Fruit fly (Drosophila melanogaster) whole organism, embryonic: ENCODE measurements around the gene Piezo.

ENCODE experiments used
- Atf6 ChIP-seq: fragments of 200-800 bp; sonication (Bioruptor generic); IDR thresholded peaks from 2 replicates; pipeline ENCODE4 v1.3.6; 2022; ENCODE audit warnings: missing biosample characterization, missing genetic modification characterization
- CG10267 ChIP-seq: fragments of 200-800 bp; sonication (Bioruptor generic); optimal IDR thresholded peaks from 2 replicates; lab custom pipeline; 2018; ENCODE audit warnings: missing biosample characterization, mild to moderate bottlenecking, missing genetic modification characterization, moderate library complexity
- CG12155 ChIP-seq: fragments of 200-800 bp; sonication (Bioruptor generic); optimal IDR thresholded peaks from 3 replicates; lab custom pipeline; 2016; ENCODE audit warnings: missing biosample characterization, missing genetic modification characterization
- CG12769 ChIP-seq: fragments of 200-800 bp; sonication (Bioruptor generic); optimal IDR thresholded peaks from 2 replicates; lab custom pipeline; 2019; ENCODE audit warnings: missing biosample characterization, mild to moderate bottlenecking, missing genetic modification characterization, moderate library complexity
- CG15073 ChIP-seq: fragments of 200-800 bp; sonication (Bioruptor generic); optimal IDR thresholded peaks from 2 replicates; lab custom pipeline; 2016; ENCODE audit warnings: missing biosample characterization, missing genetic modification characterization
- CG15514 ChIP-seq: fragments of 200-800 bp; sonication (Bioruptor generic); optimal IDR thresholded peaks from 3 replicates; lab custom pipeline; 2017; ENCODE audit warnings: missing biosample characterization, missing genetic modification characterization, mild to moderate bottlenecking, moderate library complexity, missing genetic modification reagents
- CG2199 ChIP-seq: fragments of 200-800 bp; sonication (Bioruptor generic); IDR thresholded peaks from 3 replicates; pipeline ENCODE4 v1.3.6; 2022; ENCODE audit warnings: missing biosample characterization, missing genetic modification characterization
- CG3281 ChIP-seq: fragments of 200-800 bp; sonication (Bioruptor generic); optimal IDR thresholded peaks from 3 replicates; lab custom pipeline; 2017; ENCODE audit warnings: missing biosample characterization, mild to moderate bottlenecking, missing genetic modification characterization
- CG6765 ChIP-seq: fragments of 200-800 bp; sonication (Bioruptor generic); optimal IDR thresholded peaks from 3 replicates; lab custom pipeline; 2017; ENCODE audit warnings: missing biosample characterization, mild to moderate bottlenecking, missing genetic modification characterization
- CG6813 ChIP-seq: fragments of 200-800 bp; sonication (Bioruptor generic); optimal IDR thresholded peaks from 2 replicates; lab custom pipeline; 2017; ENCODE audit warnings: missing biosample characterization, missing genetic modification characterization, mild to moderate bottlenecking, moderate library complexity, missing genetic modification reagents
- CG7745 ChIP-seq: fragments of 200-800 bp; sonication (Bioruptor generic); optimal IDR thresholded peaks from 2 replicates; lab custom pipeline; 2018; ENCODE audit warnings: missing biosample characterization, mild to moderate bottlenecking, missing genetic modification characterization, moderate library complexity
- CG8281 ChIP-seq: fragments of 200-800 bp; sonication (Bioruptor generic); optimal IDR thresholded peaks from 2 replicates; lab custom pipeline; 2018; ENCODE audit warnings: missing biosample characterization, mild to moderate bottlenecking, missing genetic modification characterization, moderate library complexity
- Eip74EF ChIP-seq, 2 experiments: fragments of 200-800 bp in 1 of 2; fragments of >200 bp in 1 of 2; sonication (Bioruptor generic) in 1 of 2; optimal IDR thresholded peaks; 2 replicates each; lab custom pipeline; 2017 to 2019; ENCODE audit warnings: missing biosample characterization in 2 of 2, missing genetic modification characterization in 2 of 2, mild to moderate bottlenecking in 1 of 2, moderate library complexity in 1 of 2
- H2.0 ChIP-seq: fragments of 200-800 bp; sonication (Bioruptor generic); IDR thresholded peaks from 2 replicates; pipeline ENCODE4 v1.3.6; 2022; ENCODE audit warnings: missing biosample characterization, missing genetic modification characterization
- Hmr ChIP-seq: fragments of 200-800 bp; sonication (Bioruptor generic); optimal IDR thresholded peaks from 3 replicates; lab custom pipeline; 2017; ENCODE audit warnings: mild to moderate bottlenecking, missing biosample characterization, missing genetic modification reagents, missing genetic modification characterization
- Kr ChIP-seq: fragments of 200-800 bp; sonication (Bioruptor generic); optimal IDR thresholded peaks from 2 replicates; lab custom pipeline; 2017; ENCODE audit warnings: missing biosample characterization, mild to moderate bottlenecking, missing genetic modification characterization
- Med ChIP-seq: fragments of 200-800 bp; sonication (Bioruptor generic); peaks from one replicate; lab custom pipeline; 2016; ENCODE audit warnings: missing biosample characterization, missing genetic modification characterization, mild to moderate bottlenecking, inconsistent platforms, moderate library complexity
- Meics ChIP-seq: fragments of 200-800 bp; sonication (Bioruptor generic); optimal IDR thresholded peaks from 2 replicates; lab custom pipeline; 2017; ENCODE audit warnings: missing biosample characterization, mild to moderate bottlenecking, missing genetic modification characterization
- Nf-YB ChIP-seq: fragments of 200-800 bp; sonication (Bioruptor generic); optimal IDR thresholded peaks from 3 replicates; lab custom pipeline; 2019; ENCODE audit warnings: missing biosample characterization, mild to moderate bottlenecking, missing genetic modification characterization, moderate library complexity
- Optix ChIP-seq: fragments of 200-800 bp; sonication (Bioruptor generic); IDR thresholded peaks from 3 replicates; pipeline ENCODE4 v1.3.6; 2022; ENCODE audit warnings: missing biosample characterization, missing genetic modification characterization
- Vsx1 ChIP-seq: fragments of 200-800 bp; sonication (Bioruptor generic); optimal IDR thresholded peaks from 2 replicates; lab custom pipeline; 2017; ENCODE audit warnings: missing biosample characterization, mild to moderate bottlenecking, missing genetic modification characterization, missing genetic modification reagents
- ac ChIP-seq: fragments of 200-800 bp; sonication (Bioruptor generic); optimal IDR thresholded peaks from 3 replicates; lab custom pipeline; 2017; ENCODE audit warnings: missing biosample characterization, mild to moderate bottlenecking, missing genetic modification characterization
- amos ChIP-seq: fragments of 200-800 bp; sonication (Bioruptor generic); IDR thresholded peaks from 2 replicates; pipeline ENCODE4 v1.3.6; 2022; ENCODE audit warnings: missing biosample characterization, missing genetic modification characterization; ENCODE audit not compliant: partially characterized antibody
- ara ChIP-seq: fragments of 200-800 bp; sonication (Bioruptor generic); IDR thresholded peaks from 2 replicates; pipeline ENCODE4 v1.3.6; 2022; ENCODE audit warnings: missing biosample characterization, missing genetic modification characterization
- caup ChIP-seq: fragments of 200-800 bp; sonication (Bioruptor generic); optimal IDR thresholded peaks from 3 replicates; lab custom pipeline; 2017; ENCODE audit warnings: missing biosample characterization, mild to moderate bottlenecking, missing genetic modification characterization, moderate library complexity; ENCODE audit not compliant: severe bottlenecking
- chinmo ChIP-seq: fragments of 200-800 bp; sonication (Bioruptor generic); IDR thresholded peaks from 4 replicates; pipeline ENCODE4 v1.3.6; 2022; ENCODE audit warnings: missing biosample characterization, missing genetic modification characterization; ENCODE audit not compliant: partially characterized antibody
- chm ChIP-seq: fragments of 200-800 bp; sonication (Bioruptor generic); IDR thresholded peaks from 2 replicates; pipeline ENCODE4 v1.3.6; 2022; ENCODE audit warnings: missing biosample characterization, missing genetic modification characterization
- crol ChIP-seq: fragments of 200-800 bp; sonication (Bioruptor generic); IDR thresholded peaks from 2 replicates; pipeline ENCODE4 v1.3.6; 2022; ENCODE audit warnings: missing biosample characterization, missing genetic modification characterization
- da ChIP-seq: fragments of 200-800 bp; sonication (Bioruptor generic); optimal IDR thresholded peaks from 2 replicates; lab custom pipeline; 2016; ENCODE audit warnings: missing biosample characterization, missing genetic modification characterization
- en ChIP-seq: fragments of 200-800 bp; sonication (Bioruptor generic); optimal IDR thresholded peaks from 2 replicates; lab custom pipeline; 2016; ENCODE audit warnings: missing biosample characterization, missing genetic modification characterization
- eve ChIP-seq, 2 experiments: fragments of >200 bp; optimal IDR thresholded peaks; 2 replicates each; lab custom pipeline; 2017; ENCODE audit warnings: missing biosample characterization in 2 of 2, missing genetic modification characterization in 2 of 2
- exex ChIP-seq: fragments of 200-800 bp; sonication (Bioruptor generic); optimal IDR thresholded peaks from 4 replicates; lab custom pipeline; 2018; ENCODE audit warnings: missing biosample characterization, mild to moderate bottlenecking, missing genetic modification characterization, moderate library complexity
- grau ChIP-seq: fragments of 200-800 bp; optimal IDR thresholded peaks from 3 replicates; lab custom pipeline; 2019; ENCODE audit warnings: missing biosample characterization, mild to moderate bottlenecking, missing genetic modification characterization, moderate library complexity
- grn ChIP-seq: fragments of 200-800 bp; sonication (Bioruptor generic); optimal IDR thresholded peaks from 3 replicates; lab custom pipeline; 2017; ENCODE audit warnings: missing biosample characterization, missing genetic modification characterization
- kni ChIP-seq: fragments of 200-800 bp; sonication (Bioruptor generic); optimal IDR thresholded peaks from 3 replicates; lab custom pipeline; 2017; ENCODE audit warnings: mild to moderate bottlenecking, missing biosample characterization, missing genetic modification reagents, missing genetic modification characterization
- lab ChIP-seq: fragments of 200-800 bp; sonication (Bioruptor generic); optimal IDR thresholded peaks from 3 replicates; lab custom pipeline; 2017; ENCODE audit warnings: missing biosample characterization, missing genetic modification characterization, mild to moderate bottlenecking, moderate library complexity, missing genetic modification reagents
- oc ChIP-seq: fragments of 200-800 bp; sonication (Bioruptor generic); optimal IDR thresholded peaks from 2 replicates; lab custom pipeline; 2018; ENCODE audit warnings: missing biosample characterization, mild to moderate bottlenecking, missing genetic modification characterization, moderate library complexity
- otp ChIP-seq: fragments of 200-800 bp; sonication (Bioruptor generic); IDR thresholded peaks from 3 replicates; pipeline ENCODE4, ENCODE4 v1.3.6; 2022; ENCODE audit warnings: missing biosample characterization, missing genetic modification characterization
- run ChIP-seq: fragments of 200-800 bp; sonication (Bioruptor generic); optimal IDR thresholded peaks from 3 replicates; lab custom pipeline; 2018; ENCODE audit warnings: missing biosample characterization, mild to moderate bottlenecking, missing genetic modification characterization
- sd ChIP-seq: fragments of 200-800 bp; sonication (Bioruptor generic); optimal IDR thresholded peaks from 3 replicates; lab custom pipeline; 2018; ENCODE audit warnings: missing biosample characterization, mild to moderate bottlenecking, missing genetic modification characterization, moderate library complexity
- sens-2 ChIP-seq: fragments of 200-800 bp; sonication (Bioruptor generic); IDR thresholded peaks from 2 replicates; pipeline ENCODE4 v1.3.6; 2022; ENCODE audit warnings: missing biosample characterization, missing genetic modification characterization
- seq ChIP-seq: fragments of 200-800 bp; sonication (Bioruptor generic); IDR thresholded peaks from 2 replicates; pipeline ENCODE4 v1.3.6; 2022; ENCODE audit warnings: missing biosample characterization, missing genetic modification characterization
- tll ChIP-seq, 2 experiments: fragments of 200-800 bp in 1 of 2; fragments of >200 bp in 1 of 2; sonication (Bioruptor generic) in 1 of 2; optimal IDR thresholded peaks; 2 replicates each; lab custom pipeline; 2017 to 2019; ENCODE audit warnings: missing biosample characterization in 2 of 2, missing genetic modification characterization in 2 of 2, mild to moderate bottlenecking in 1 of 2, moderate library complexity in 1 of 2
- wek ChIP-seq: fragments of 200-800 bp; sonication (Bioruptor generic); optimal IDR thresholded peaks from 3 replicates; lab custom pipeline; 2018; ENCODE audit warnings: missing biosample characterization, mild to moderate bottlenecking, missing genetic modification characterization, moderate library complexity

The Piezo gene

DNA sequence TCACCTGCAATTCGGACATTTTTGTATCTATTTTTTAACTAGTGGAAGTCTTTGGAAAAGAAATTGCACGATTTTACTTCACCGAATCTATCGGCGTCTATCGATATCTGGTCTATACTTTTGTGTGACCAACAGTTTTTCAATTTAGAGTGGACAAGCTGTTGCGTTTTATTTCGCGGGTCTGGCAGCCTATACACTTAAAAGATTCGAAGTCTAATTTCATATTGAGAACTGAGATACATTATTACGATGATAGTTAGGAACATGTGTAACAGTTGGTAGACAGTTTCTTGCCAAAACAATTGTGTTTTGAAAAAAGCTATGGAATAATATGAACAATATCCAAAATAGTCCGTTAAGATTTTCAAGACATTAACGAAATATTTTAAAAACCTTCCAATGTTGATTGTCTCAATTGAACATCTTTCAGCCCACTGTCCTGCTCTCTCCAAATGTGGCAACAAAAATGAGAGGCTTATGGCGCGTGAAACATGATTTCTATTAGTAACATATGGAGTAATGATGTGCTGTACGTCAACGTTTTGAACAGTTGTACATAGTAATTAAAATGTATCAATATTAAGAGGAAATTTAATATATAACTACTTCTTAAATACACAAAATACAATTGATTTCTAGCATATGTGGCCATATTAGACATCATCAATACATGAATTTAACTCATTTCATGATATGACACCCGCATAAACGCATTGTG lies 407 bp upstream of the Piezo start, which contains the start of gene Acbp1 (continued):
- TF ChIP-seq grau, result peak; percentile 98

DNA sequence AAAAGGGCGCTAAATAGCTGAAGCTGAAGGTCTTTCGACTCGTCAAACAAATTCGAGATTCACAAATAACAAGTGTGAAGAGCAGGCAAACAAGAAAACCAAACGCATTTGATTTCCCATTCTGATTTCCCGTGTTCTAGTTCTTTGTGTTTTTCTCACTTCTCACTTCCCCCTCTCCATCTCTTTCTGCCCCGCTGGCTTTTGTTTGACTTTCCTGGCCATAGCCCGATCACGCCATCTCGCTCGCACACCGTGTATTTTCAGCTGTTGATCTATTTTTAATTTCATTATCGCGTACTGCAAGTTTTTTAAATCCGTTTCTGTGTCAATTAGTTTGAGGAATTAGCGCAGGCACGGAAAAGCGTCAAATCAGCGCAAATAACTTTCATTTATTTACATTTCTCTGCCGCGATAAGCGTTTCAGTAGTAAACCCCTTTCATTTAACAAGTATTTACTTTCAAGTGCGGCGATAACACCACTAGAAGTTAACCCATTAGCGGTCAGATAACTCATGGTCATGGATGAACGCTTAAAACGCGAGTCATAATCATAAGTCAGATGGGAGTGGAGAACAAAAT lies 804 bp downstream of the Piezo start:
- TF ChIP-seq Eip74EF (GFP tag; optimal IDR thresholded peaks at IDR 0.05; lab: Kevin White, UChicago), result peak in 1 of 2 experiments; percentile 53
- no peak for TF ChIP-seq en (GFP tag; lab: Kevin White, UChicago)
- TF ChIP-seq crol (GFP tag; lab: Robert Waterston, UW), result peak; percentile 72
- TF ChIP-seq CG12155 (GFP tag; lab: Kevin White, UChicago), result no peak
- TF ChIP-seq CG7745 (tag; lab: Kevin White, UChicago), result peak; percentile 2
- TF ChIP-seq Hmr (GFP tag; lab: Kevin White, UChicago), result peak; percentile 4
- peak; percentile 22 for TF ChIP-seq ac
- no peak for TF ChIP-seq seq (GFP tag; lab: Robert Waterston, UW)
- TF ChIP-seq Med (GFP tag; lab: Kevin White, UChicago), result peak; percentile 76
- TF ChIP-seq exex (tag; lab: Kevin White, UChicago), result peak; percentile 46
- TF ChIP-seq grn, result peak; percentile 21
- peak in 1 of 2 experiments; percentile 59 for TF ChIP-seq eve (GFP tag; optimal IDR thresholded peaks at IDR 0.05; lab: Kevin White, UChicago)
- TF ChIP-seq wek (GFP tag; lab: Kevin White, UChicago), result peak; percentile 15
- no peak for TF ChIP-seq CG6765 (GFP tag; lab: Kevin White, UChicago)
- peak; percentile 4 for TF ChIP-seq CG3281 (GFP tag; lab: Kevin White, UChicago)
- TF ChIP-seq Kr, result peak; percentile 29
- peak; percentile 2 for TF ChIP-seq da (GFP tag; lab: Kevin White, UChicago)
- TF ChIP-seq amos (GFP tag; lab: Robert Waterston, UW), result 0 out of 2 replicates have a peak, but pooled peaks have one; percentile 17
- peak; percentile 70 for TF ChIP-seq CG12769 (tag; lab: Kevin White, UChicago)
- TF ChIP-seq caup, result peak; percentile 4
- 0 out of 4 replicates have a peak, but pooled peaks have one; percentile 50 for TF ChIP-seq chinmo (GFP tag; lab: Robert Waterston, UW)
- peak; percentile 7 for TF ChIP-seq oc (tag; lab: Kevin White, UChicago)
- TF ChIP-seq CG15073 (GFP tag; lab: Kevin White, UChicago), result no peak
- 0 out of 2 replicates have a peak, but pooled peaks have one; percentile 1 for TF ChIP-seq H2.0 (GFP tag; lab: Robert Waterston, UW)
- TF ChIP-seq Meics (GFP tag; lab: Kevin White, UChicago), result no peak
- peak; percentile 3 for TF ChIP-seq lab
- peak; percentile 12 for TF ChIP-seq CG15514
- peak; percentile 9 for TF ChIP-seq CG8281 (tag; lab: Kevin White, UChicago)
- no peak for TF ChIP-seq chm
- TF ChIP-seq Vsx1 (GFP tag; lab: Kevin White, UChicago), result peak; percentile 33
- peak; percentile 4; the same call in 1 of the 3 replicates for TF ChIP-seq otp (GFP tag; lab: Robert Waterston, UW)
- no peak for TF ChIP-seq CG10267
- peak; percentile 9 for TF ChIP-seq CG6813
- peak; percentile 53 for TF ChIP-seq kni (GFP tag; lab: Kevin White, UChicago)
- peak; percentile 13; the same call in 1 of the 2 replicates for TF ChIP-seq ara (GFP tag; lab: Robert Waterston, UW)
- 0 out of 3 replicates have a peak, but pooled peaks have one; percentile 8 for TF ChIP-seq CG2199 (GFP tag; lab: Robert Waterston, UW)
- no peak for TF ChIP-seq Nf-YB (GFP tag; lab: Kevin White, UChicago)
- peak in 1 of 2 experiments; percentile 78 for TF ChIP-seq tll (GFP tag; optimal IDR thresholded peaks at IDR 0.05; lab: Kevin White, UChicago)
- TF ChIP-seq Atf6, result no peak
- no peak for TF ChIP-seq Optix (GFP tag; lab: Robert Waterston, UW)
- peak; percentile 37 for TF ChIP-seq run
- TF ChIP-seq sd (tag; lab: Kevin White, UChicago), result peak; percentile 18
- 0 out of 2 replicates have a peak, but pooled peaks have one; percentile 45 for TF ChIP-seq sens-2 (GFP tag; lab: Robert Waterston, UW)
